Fruit fly (Drosophila melanogaster): ENCODE results near the gene CG3224.

CG3224 gene

dm6 chrX:6700263-6700989 lies 39.2 kb upstream of the CG3224 start:
- no peak for TF ChIP-seq CG7045 (GFP tag; optimal IDR thresholded peaks at IDR 0.05)
- no peak for TF ChIP-seq cnc (optimal IDR thresholded peaks at IDR 0.05)
- no peak for TF ChIP-seq CG5204 (GFP tag; optimal IDR thresholded peaks at IDR 0.05)
- TF ChIP-seq kay (GFP tag; ENCODE audit: borderline replicate concordance) = peak; percentile 87
- TF ChIP-seq bab1 (GFP tag; optimal IDR thresholded peaks at IDR 0.05) = no peak
- no peak for TF ChIP-seq toe (GFP tag; optimal IDR thresholded peaks at IDR 0.05)
- peak; percentile 25 for TF ChIP-seq Mnt (GFP tag; optimal IDR thresholded peaks at IDR 0.05)
- TF ChIP-seq CG7101 (tag; optimal IDR thresholded peaks at IDR 0.05) = no peak
- no peak for TF ChIP-seq tj (GFP tag; optimal IDR thresholded peaks at IDR 0.05)
- TF ChIP-seq CG12768 (GFP tag; optimal IDR thresholded peaks at IDR 0.05) = peak; percentile 41
- no peak for TF ChIP-seq CG33017 (tag; optimal IDR thresholded peaks at IDR 0.05)
- no peak for TF ChIP-seq ovo (GFP tag; optimal IDR thresholded peaks at IDR 0.05)
- peak; percentile 77 for TF ChIP-seq cic (GFP tag; optimal IDR thresholded peaks at IDR 0.05)
- TF ChIP-seq Hr96 (GFP tag; optimal IDR thresholded peaks at IDR 0.05) = no peak
- TF ChIP-seq CG1620 (GFP tag; optimal IDR thresholded peaks at IDR 0.05) = no peak
- no peak for TF ChIP-seq Crg-1 (GFP tag; optimal IDR thresholded peaks at IDR 0.05)
- TF ChIP-seq Clk (GFP tag; optimal IDR thresholded peaks at IDR 0.05) = no peak
- no peak for TF ChIP-seq CG14711 (tag; optimal IDR thresholded peaks at IDR 0.05)

dm6 chrX:6699255-6699885 lies 38.1 kb upstream of the CG3224 start, which contains the start of gene CG14441:
CG14441 (plus strand) TSS chrX:6699508.
- peak; percentile 64 for TF ChIP-seq Crg-1 (GFP tag; optimal IDR thresholded peaks at IDR 0.05)
- no peak for TF ChIP-seq cnc (optimal IDR thresholded peaks at IDR 0.05)
- peak; percentile 92 for TF ChIP-seq Mnt (GFP tag; optimal IDR thresholded peaks at IDR 0.05)
- peak; percentile 54 for TF ChIP-seq CG33017 (tag; optimal IDR thresholded peaks at IDR 0.05)
- TF ChIP-seq Clk (GFP tag; optimal IDR thresholded peaks at IDR 0.05) = no peak
- TF ChIP-seq CG7101 (tag; optimal IDR thresholded peaks at IDR 0.05) = peak; percentile 78
- TF ChIP-seq CG5204 (GFP tag; optimal IDR thresholded peaks at IDR 0.05) = peak; percentile 47
- TF ChIP-seq CG1620 (GFP tag; optimal IDR thresholded peaks at IDR 0.05) = peak; percentile 60
- peak; percentile 50 for TF ChIP-seq pad (GFP tag; optimal IDR thresholded peaks at IDR 0.05)
- peak; percentile 48 for TF ChIP-seq CG12768 (GFP tag; optimal IDR thresholded peaks at IDR 0.05)
- peak; percentile 67 for TF ChIP-seq tj (GFP tag; optimal IDR thresholded peaks at IDR 0.05)
- TF ChIP-seq CG11617 (GFP tag; optimal IDR thresholded peaks at IDR 0.05) = peak; percentile 76
- no peak for TF ChIP-seq kay (GFP tag; ENCODE audit: borderline replicate concordance)
- peak; percentile 35 for TF ChIP-seq toe (GFP tag; optimal IDR thresholded peaks at IDR 0.05)
- TF ChIP-seq ovo (GFP tag; optimal IDR thresholded peaks at IDR 0.05) = peak; percentile 57
- TF ChIP-seq Hr96 (GFP tag; optimal IDR thresholded peaks at IDR 0.05) = peak; percentile 84
- peak; percentile 84 for TF ChIP-seq bab1 (GFP tag; optimal IDR thresholded peaks at IDR 0.05)
- peak; percentile 70 for TF ChIP-seq CG14711 (tag; optimal IDR thresholded peaks at IDR 0.05)
- TF ChIP-seq cic (GFP tag; optimal IDR thresholded peaks at IDR 0.05) = peak; percentile 98
- peak; percentile 29 for TF ChIP-seq CG7045 (GFP tag; optimal IDR thresholded peaks at IDR 0.05)

- TF ChIP-seq bab1 (GFP tag; optimal IDR thresholded peaks at IDR 0.05) (peak; percentile 35), tj (GFP tag; optimal IDR thresholded peaks at IDR 0.05) (peak; percentile 57), Hr96 (GFP tag; optimal IDR thresholded peaks at IDR 0.05) (no peak), CG11617 (GFP tag; optimal IDR thresholded peaks at IDR 0.05) (peak; percentile 28), kay (GFP tag; ENCODE audit: borderline replicate concordance) (no peak), CG7101 (tag; optimal IDR thresholded peaks at IDR 0.05) (peak; percentile 1), Crg-1 (GFP tag; optimal IDR thresholded peaks at IDR 0.05) (peak; percentile 28), cnc (optimal IDR thresholded peaks at IDR 0.05) (no peak), CG14711 (tag; optimal IDR thresholded peaks at IDR 0.05) (no peak), CG7045 (GFP tag; optimal IDR thresholded peaks at IDR 0.05) (no peak), CG5204 (GFP tag; optimal IDR thresholded peaks at IDR 0.05) (no peak), cic (GFP tag; optimal IDR thresholded peaks at IDR 0.05) (peak; percentile 25), CG12768 (GFP tag; optimal IDR thresholded peaks at IDR 0.05) (no peak), Mnt (GFP tag; optimal IDR thresholded peaks at IDR 0.05) (peak; percentile 47), pad (GFP tag; optimal IDR thresholded peaks at IDR 0.05) (peak; percentile 53), CG1620 (GFP tag; optimal IDR thresholded peaks at IDR 0.05) (no peak), ovo (GFP tag; optimal IDR thresholded peaks at IDR 0.05) (no peak), CG33017 (tag; optimal IDR thresholded peaks at IDR 0.05) (no peak), Clk (GFP tag; optimal IDR thresholded peaks at IDR 0.05) (no peak), toe (GFP tag; optimal IDR thresholded peaks at IDR 0.05) (no peak)
Measured at dm6 chrX:6698248-6698812, 37.1 kb upstream of the CG3224 start, which contains the start of gene CG14440. CG14440 (minus strand) TSS chrX:6698567.

dm6 chrX:6696467-6696866 lies 35.2 kb upstream of the CG3224 start:
- TF ChIP-seq CG14711 (tag; optimal IDR thresholded peaks at IDR 0.05) (peak; percentile 45), CG1620 (GFP tag; optimal IDR thresholded peaks at IDR 0.05) (no peak), CG11617 (GFP tag; optimal IDR thresholded peaks at IDR 0.05) (peak; percentile 63), CG5204 (GFP tag; optimal IDR thresholded peaks at IDR 0.05) (peak; percentile 70), toe (GFP tag; optimal IDR thresholded peaks at IDR 0.05) (peak; percentile 60), cnc (optimal IDR thresholded peaks at IDR 0.05) (no peak), Clk (GFP tag; optimal IDR thresholded peaks at IDR 0.05) (peak; percentile 27), pad (GFP tag; optimal IDR thresholded peaks at IDR 0.05) (no peak), Mnt (GFP tag; optimal IDR thresholded peaks at IDR 0.05) (peak; percentile 44), ovo (GFP tag; optimal IDR thresholded peaks at IDR 0.05) (peak; percentile 14), CG12768 (GFP tag; optimal IDR thresholded peaks at IDR 0.05) (peak; percentile 68), cic (GFP tag; optimal IDR thresholded peaks at IDR 0.05) (no peak), Crg-1 (GFP tag; optimal IDR thresholded peaks at IDR 0.05) (peak; percentile 38), CG7101 (tag; optimal IDR thresholded peaks at IDR 0.05) (peak; percentile 70), CG33017 (tag; optimal IDR thresholded peaks at IDR 0.05) (peak; percentile 60), bab1 (GFP tag; optimal IDR thresholded peaks at IDR 0.05) (peak; percentile 20), CG7045 (GFP tag; optimal IDR thresholded peaks at IDR 0.05) (peak; percentile 57), tj (GFP tag; optimal IDR thresholded peaks at IDR 0.05) (peak; percentile 40), Hr96 (GFP tag; optimal IDR thresholded peaks at IDR 0.05) (no peak), kay (GFP tag; ENCODE audit: borderline replicate concordance) (no peak)

All from whole organism, adult.